Worm (Caenorhabditis elegans) whole organism, midembryonic: Measurements from ENCODE around the gene F26F2.3.

ENCODE experiments used
- flt-1 ChIP-seq: fragments of 200-800 bp; sonication (Bioruptor generic); IDR thresholded peaks from 2 replicates; pipeline ENCODE4 v1.3.6; 2022; ENCODE audit warnings: missing genetic modification characterization, missing compliant biosample characterization
- klf-2 ChIP-seq: fragments of 200-800 bp; sonication (Bioruptor generic); conservative IDR thresholded peaks from 2 replicates; pipeline ENCODE4 v1.3.6; 2022; ENCODE audit warnings: missing genetic modification reagents, missing genetic modification characterization, missing compliant biosample characterization

DNA sequence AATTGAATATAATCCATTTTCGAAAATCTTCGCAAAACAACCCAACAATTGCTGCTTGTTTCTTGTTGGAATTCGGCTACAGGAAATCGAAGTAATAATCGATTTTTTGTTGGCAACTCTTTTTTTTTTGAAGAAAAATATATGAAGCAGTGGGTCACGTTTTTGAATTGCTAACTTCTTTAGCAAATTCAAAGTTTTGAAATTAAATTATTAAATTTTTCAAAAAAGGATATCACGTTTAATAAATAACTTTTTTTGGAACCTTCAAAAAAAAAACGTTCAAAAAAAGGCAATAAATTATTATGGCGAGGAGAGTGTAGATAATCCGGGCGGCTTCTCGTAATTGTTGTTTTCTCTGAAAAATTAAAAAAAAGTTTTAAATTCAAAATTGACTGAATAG, 30.1 kb downstream of the F26F2.3 start, which contains the start of gene Y38H6C.15:
- no peak for TF ChIP-seq flt-1
- no peak for TF ChIP-seq klf-2 (GFP tag; lab: Robert Waterston, UW)
